Fruit fly (Drosophila melanogaster) whole organism, prepupa: Measurements from ENCODE around the gene naz.
A peak's percentile ranks its signal among the peaks of the same experiment; 100 is the strongest.

Experiments used
- Blimp-1 ChIP-seq: fragments of 200-800 bp; sonication (Bioruptor generic); optimal IDR thresholded peaks from 3 replicates; lab custom pipeline; 2017; ENCODE audit warnings: missing biosample characterization, missing genetic modification characterization, mild to moderate bottlenecking, moderate library complexity, missing genetic modification reagents
- CG10669 ChIP-seq: fragments of 200-800 bp; sonication (Bioruptor generic); optimal IDR thresholded peaks from 3 replicates; lab custom pipeline; 2018; ENCODE audit warnings: missing biosample characterization, mild to moderate bottlenecking, missing genetic modification characterization, moderate library complexity
- CG11294 ChIP-seq: fragments of 200-800 bp; sonication (Bioruptor generic); IDR thresholded peaks from 2 replicates; pipeline ENCODE4 v1.3.6; 2022; ENCODE audit warnings: missing biosample characterization, missing genetic modification characterization
- CG11762 ChIP-seq: fragments of 200-800 bp; sonication (Bioruptor generic); optimal IDR thresholded peaks from 3 replicates; lab custom pipeline; 2016; ENCODE audit warnings: missing biosample characterization, missing genetic modification characterization; ENCODE audit not compliant: insufficient read depth
- CG11902 ChIP-seq: fragments of 200-800 bp; sonication (Bioruptor generic); optimal IDR thresholded peaks from 3 replicates; lab custom pipeline; 2016; ENCODE audit warnings: missing biosample characterization, missing genetic modification characterization
- CG1621 ChIP-seq: fragments of 200-800 bp; sonication (Bioruptor generic); optimal IDR thresholded peaks from 3 replicates; lab custom pipeline; 2018; ENCODE audit warnings: missing biosample characterization, mild to moderate bottlenecking, missing genetic modification characterization
- CG3032 ChIP-seq: fragments of 200-800 bp; optimal IDR thresholded peaks from 2 replicates; lab custom pipeline; 2019; ENCODE audit warnings: missing biosample characterization, mild to moderate bottlenecking, missing genetic modification characterization, moderate library complexity
- CG32006 ChIP-seq: fragments of 200-800 bp; sonication (Bioruptor generic); optimal IDR thresholded peaks from 3 replicates; lab custom pipeline; 2017; ENCODE audit warnings: missing biosample characterization, mild to moderate bottlenecking, missing genetic modification characterization
- CG34406 ChIP-seq: fragments of 200-800 bp; sonication (Bioruptor generic); optimal IDR thresholded peaks from 3 replicates; lab custom pipeline; 2016; ENCODE audit warnings: missing biosample characterization, missing genetic modification characterization
- CG4318 ChIP-seq: fragments of 200-800 bp; sonication (Bioruptor generic); optimal IDR thresholded peaks from 3 replicates; lab custom pipeline; 2017; ENCODE audit warnings: missing biosample characterization, mild to moderate bottlenecking, missing genetic modification characterization
- CG6163 ChIP-seq: fragments of 200-800 bp; sonication (Bioruptor generic); IDR thresholded peaks from 3 replicates; pipeline ENCODE4 v1.3.6; 2022; ENCODE audit warnings: missing biosample characterization, missing genetic modification characterization
- CG6276 ChIP-seq: fragments of 200-800 bp; sonication (Bioruptor generic); optimal IDR thresholded peaks from 2 replicates; lab custom pipeline; 2017; ENCODE audit warnings: missing biosample characterization, mild to moderate bottlenecking, missing genetic modification characterization
- CG6792 ChIP-seq: fragments of 200-800 bp; sonication (Bioruptor generic); optimal IDR thresholded peaks from 3 replicates; lab custom pipeline; 2016; ENCODE audit warnings: missing biosample characterization, missing genetic modification characterization
- CG6854 ChIP-seq: fragments of 200-800 bp; sonication (Bioruptor generic); optimal IDR thresholded peaks from 2 replicates; lab custom pipeline; 2017; ENCODE audit warnings: missing biosample characterization, mild to moderate bottlenecking, missing genetic modification characterization
- CG8319 ChIP-seq: fragments of 200-800 bp; sonication (Bioruptor generic); optimal IDR thresholded peaks from 3 replicates; lab custom pipeline; 2016; ENCODE audit warnings: missing biosample characterization, missing genetic modification characterization
- Eip75B ChIP-seq: fragments of 200-800 bp; sonication (Bioruptor generic); optimal IDR thresholded peaks from 3 replicates; lab custom pipeline; 2016; ENCODE audit warnings: missing biosample characterization, missing genetic modification characterization
- Eip78C ChIP-seq: fragments of 200-800 bp; sonication (Bioruptor generic); peaks from one replicate; lab custom pipeline; 2016; ENCODE audit warnings: missing biosample characterization, missing genetic modification characterization
- Eip93F ChIP-seq: fragments of 200-800 bp; sonication (Bioruptor generic); optimal IDR thresholded peaks from 2 replicates; lab custom pipeline; 2016; ENCODE audit warnings: missing biosample characterization, mild to moderate bottlenecking, missing genetic modification characterization
- Ets96B ChIP-seq: fragments of 200-800 bp; optimal IDR thresholded peaks from 2 replicates; lab custom pipeline; 2019; ENCODE audit warnings: missing biosample characterization, mild to moderate bottlenecking, missing genetic modification characterization, moderate library complexity
- Gug ChIP-seq: fragments of 200-800 bp; sonication (Bioruptor generic); IDR thresholded peaks from 2 replicates; pipeline ENCODE4 v1.3.6; 2022; ENCODE audit warnings: missing biosample characterization, missing genetic modification characterization
- Hr38 ChIP-seq: sonication (Bioruptor generic); optimal IDR thresholded peaks from 2 replicates; lab custom pipeline; 2016; ENCODE audit warnings: missing biosample characterization, missing genetic modification characterization
- Hr4 ChIP-seq: fragments of 200-800 bp; sonication (Bioruptor generic); optimal IDR thresholded peaks from 3 replicates; lab custom pipeline; 2016; ENCODE audit warnings: missing biosample characterization, missing genetic modification characterization
- Lpt ChIP-seq: fragments of 200-800 bp; sonication (Bioruptor generic); optimal IDR thresholded peaks from 3 replicates; lab custom pipeline; 2016; ENCODE audit warnings: missing biosample characterization, missing genetic modification characterization
- Met ChIP-seq: fragments of 200-800 bp; sonication (Bioruptor generic); optimal IDR thresholded peaks from 3 replicates; lab custom pipeline; 2016; ENCODE audit warnings: missing biosample characterization, missing genetic modification characterization
- OdsH ChIP-seq: fragments of 200-800 bp; sonication (Bioruptor generic); optimal IDR thresholded peaks from 3 replicates; lab custom pipeline; 2016; ENCODE audit warnings: missing biosample characterization, missing genetic modification characterization
- Smox ChIP-seq: fragments of 200-800 bp; sonication (Bioruptor generic); optimal IDR thresholded peaks from 3 replicates; lab custom pipeline; 2016; ENCODE audit warnings: missing biosample characterization, missing genetic modification characterization
- Sox14 ChIP-seq: fragments of 200-800 bp; sonication (Bioruptor generic); optimal IDR thresholded peaks from 3 replicates; lab custom pipeline; 2016; ENCODE audit warnings: missing biosample characterization, missing genetic modification characterization
- Sox15 ChIP-seq: fragments of 200-800 bp; sonication (Bioruptor generic); optimal IDR thresholded peaks from 3 replicates; lab custom pipeline; 2016; ENCODE audit warnings: missing biosample characterization, missing genetic modification characterization
- achi ChIP-seq: fragments of 200-800 bp; sonication (Bioruptor generic); optimal IDR thresholded peaks from 3 replicates; lab custom pipeline; 2016; ENCODE audit warnings: missing biosample characterization, missing genetic modification characterization
- acj6 ChIP-seq: fragments of 200-800 bp; sonication (Bioruptor generic); optimal IDR thresholded peaks from 3 replicates; lab custom pipeline; 2016; ENCODE audit warnings: missing biosample characterization, missing genetic modification characterization
- eg ChIP-seq: fragments of 200-800 bp; sonication (Bioruptor generic); IDR thresholded peaks from 3 replicates; pipeline ENCODE4 v1.3.6; 2022; ENCODE audit warnings: missing biosample characterization, missing genetic modification characterization
- esn ChIP-seq: fragments of 200-800 bp; sonication (Bioruptor generic); optimal IDR thresholded peaks from 2 replicates; lab custom pipeline; 2016; ENCODE audit warnings: missing biosample characterization, mild to moderate bottlenecking, missing genetic modification characterization, moderate library complexity
- fkh ChIP-seq: fragments of 200-800 bp; sonication (Bioruptor generic); optimal IDR thresholded peaks from 3 replicates; lab custom pipeline; 2017; ENCODE audit warnings: missing biosample characterization, mild to moderate bottlenecking, missing genetic modification characterization, moderate library complexity
- lz ChIP-seq: fragments of 200-800 bp; sonication (Bioruptor generic); optimal IDR thresholded peaks from 3 replicates; lab custom pipeline; 2016; ENCODE audit warnings: missing biosample characterization, missing genetic modification characterization
- net ChIP-seq: fragments of 200-800 bp; sonication (Bioruptor generic); optimal IDR thresholded peaks from 3 replicates; lab custom pipeline; 2016; ENCODE audit warnings: missing biosample characterization, missing genetic modification characterization
- pdm3 ChIP-seq: fragments of 200-800 bp; sonication (Bioruptor generic); optimal IDR thresholded peaks from 3 replicates; lab custom pipeline; 2016; ENCODE audit warnings: missing biosample characterization, missing genetic modification characterization
- salr ChIP-seq, 2 experiments: fragments of 200-800 bp; sonication (Bioruptor generic); optimal IDR thresholded peaks; 3 replicates each; lab custom pipeline; 2016 to 2018; ENCODE audit warnings: missing biosample characterization in 2 of 2, missing genetic modification characterization in 2 of 2, mild to moderate bottlenecking in 1 of 2
- spab ChIP-seq: fragments of 200-800 bp; sonication (Bioruptor generic); optimal IDR thresholded peaks from 2 replicates; lab custom pipeline; 2017; ENCODE audit warnings: missing biosample characterization, mild to moderate bottlenecking, missing genetic modification characterization, missing genetic modification reagents
- ss ChIP-seq, 2 experiments: fragments of 200-800 bp; sonication (Bioruptor generic); optimal IDR thresholded peaks; 2 replicates in 1 of 2; 3 replicates in 1 of 2; lab custom pipeline; 2017 to 2018; ENCODE audit warnings: mild to moderate bottlenecking in 2 of 2, missing biosample characterization in 2 of 2, missing genetic modification characterization in 2 of 2, moderate library complexity in 1 of 2
- svp ChIP-seq: fragments of 200-800 bp; sonication (Bioruptor generic); peaks from one replicate; lab custom pipeline; 2016; ENCODE audit warnings: missing biosample characterization, missing genetic modification characterization
- vri ChIP-seq: fragments of 200-800 bp; sonication (Bioruptor generic); optimal IDR thresholded peaks from 3 replicates; lab custom pipeline; 2016; ENCODE audit warnings: missing biosample characterization, mild to moderate bottlenecking, missing genetic modification characterization

The naz gene

dm6 chr3R:18365978-18366643 is 37.4 kb upstream of the naz start, which contains the start of the genes WRNexo and Nup43 (continued):
- TF ChIP-seq CG6276 (no peak), CG6854 (no peak), salr (GFP tag; optimal IDR thresholded peaks at IDR 0.05; lab: Kevin White, UChicago) (no peak), lz (peak; percentile 37), Met (GFP tag; lab: Kevin White, UChicago) (peak; percentile 21), Smox (peak; percentile 45), Blimp-1 (GFP tag; lab: Kevin White, UChicago) (no peak), eg (GFP tag; lab: Robert Waterston, UW) (no peak), CG6163 (GFP tag; lab: Robert Waterston, UW) (no peak; the same call in 2 of the 3 replicates), vri (GFP tag; lab: Kevin White, UChicago) (no peak), CG34406 (GFP tag; lab: Kevin White, UChicago) (peak; percentile 22), Ets96B (tag; lab: Kevin White, UChicago) (peak; percentile 2), CG8319 (no peak), CG6792 (GFP tag; lab: Kevin White, UChicago) (peak; percentile 31), Hr38 (GFP tag; lab: Kevin White, UChicago) (no peak), fkh (GFP tag; lab: Kevin White, UChicago) (peak; percentile 47), spab (GFP tag; lab: Kevin White, UChicago) (no peak), Sox15 (GFP tag; lab: Kevin White, UChicago) (peak; percentile 26), CG1621 (tag; lab: Kevin White, UChicago) (no peak), CG11762 (no peak), Eip93F (no peak), esn (GFP tag; lab: Kevin White, UChicago) (peak; percentile 53), CG4318 (GFP tag; lab: Kevin White, UChicago) (no peak)

DNA sequence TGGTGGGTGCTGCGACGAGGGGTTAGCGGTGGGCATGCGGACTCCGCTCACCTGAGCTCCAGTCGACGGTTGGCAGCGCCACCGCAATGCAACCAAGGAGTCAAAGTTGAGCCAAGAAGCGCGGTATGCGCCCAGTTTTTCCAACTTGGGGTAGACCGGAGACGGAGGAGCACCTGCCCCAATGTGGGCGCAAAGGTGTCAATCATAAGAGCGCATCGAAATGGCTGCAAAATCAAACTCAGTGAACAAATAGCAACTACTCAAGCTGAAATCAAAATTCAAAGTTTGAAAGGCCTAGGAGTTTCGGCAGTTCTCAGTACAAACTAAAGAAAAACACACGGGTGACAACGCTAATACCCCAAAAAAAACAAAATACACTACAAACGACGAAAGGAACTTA is 33.0 kb upstream of the naz start, which contains the start of gene hmw:
hmw (plus strand) TSS at position 301 of the 400 bp plus-strand sequence.
- TF ChIP-seq CG11294 (GFP tag; lab: Robert Waterston, UW) (no peak), CG6276 (no peak), CG34406 (GFP tag; lab: Kevin White, UChicago) (no peak), ss (GFP tag; optimal IDR thresholded peaks at IDR 0.05; lab: Kevin White, UChicago) (no peak)

- TF ChIP-seq CG8319 (no peak), CG11294 (GFP tag; lab: Robert Waterston, UW) (no peak), CG32006 (peak; percentile 9), Eip75B (GFP tag; lab: Kevin White, UChicago) (no peak), lz (no peak), eg (GFP tag; lab: Robert Waterston, UW) (0 out of 3 replicates have a peak, but pooled peaks have one; percentile 29), CG3032 (no peak), CG11902 (GFP tag; lab: Kevin White, UChicago) (no peak), achi (GFP tag; lab: Kevin White, UChicago) (peak; percentile 36), Met (GFP tag; lab: Kevin White, UChicago) (no peak), Ets96B (tag; lab: Kevin White, UChicago) (no peak), CG4318 (GFP tag; lab: Kevin White, UChicago) (no peak), spab (GFP tag; lab: Kevin White, UChicago) (no peak), CG6792 (GFP tag; lab: Kevin White, UChicago) (no peak), OdsH (no peak), Hr4 (no peak), Sox14 (GFP tag; lab: Kevin White, UChicago) (no peak), ss (GFP tag; optimal IDR thresholded peaks at IDR 0.05; lab: Kevin White, UChicago) (no peak), CG1621 (tag; lab: Kevin White, UChicago) (no peak), CG11762 (no peak), CG6163 (GFP tag; lab: Robert Waterston, UW) (no peak), Blimp-1 (GFP tag; lab: Kevin White, UChicago) (no peak), pdm3 (GFP tag; lab: Kevin White, UChicago) (no peak), salr (GFP tag; optimal IDR thresholded peaks at IDR 0.05; lab: Kevin White, UChicago) (no peak), svp (GFP tag; lab: Kevin White, UChicago) (peak; percentile 32), Lpt (GFP tag; lab: Kevin White, UChicago) (no peak), CG6854 (no peak), Smox (no peak), Gug (GFP tag; lab: Robert Waterston, UW) (no peak), acj6 (GFP tag; lab: Kevin White, UChicago) (no peak), net (GFP tag; lab: Kevin White, UChicago) (no peak), Eip78C (peak; percentile 65), Hr38 (GFP tag; lab: Kevin White, UChicago) (no peak), CG10669 (GFP tag; lab: Kevin White, UChicago) (no peak), vri (GFP tag; lab: Kevin White, UChicago) (no peak)
Measured at dm6 chr3R:18360630-18361260, 32.0 kb upstream of the naz start, which contains the start of gene CG15803. Gene CG15803, minus strand, starts transcription at chr3R:18360728.
